Fruit fly (Drosophila melanogaster) whole organism, embryonic: ENCODE results near the gene CG9673.

ENCODE experiments used
- ATbp ChIP-seq: fragments of 200-800 bp; sonication (Bioruptor generic); optimal IDR thresholded peaks from 2 replicates; lab custom pipeline; 2017; ENCODE audit warnings: missing biosample characterization, mild to moderate bottlenecking, missing genetic modification characterization, missing genetic modification reagents
- Asciz ChIP-seq: fragments of 200-800 bp; sonication (Bioruptor generic); optimal IDR thresholded peaks from 2 replicates; lab custom pipeline; 2017; ENCODE audit warnings: missing biosample characterization, mild to moderate bottlenecking, missing genetic modification characterization, missing genetic modification reagents
- Atf3 ChIP-seq: fragments of 200-800 bp; sonication (Bioruptor generic); optimal IDR thresholded peaks from 3 replicates; lab custom pipeline; 2016; ENCODE audit warnings: missing biosample characterization, missing genetic modification characterization
- CG10431 ChIP-seq: fragments of 200-800 bp; sonication (Bioruptor generic); optimal IDR thresholded peaks from 3 replicates; lab custom pipeline; 2018; ENCODE audit warnings: missing biosample characterization, mild to moderate bottlenecking, missing genetic modification characterization
- CG10543 ChIP-seq: fragments of 200-800 bp; sonication (Bioruptor generic); optimal IDR thresholded peaks from 3 replicates; lab custom pipeline; 2017; ENCODE audit warnings: missing biosample characterization, mild to moderate bottlenecking, missing genetic modification characterization, moderate library complexity
- CG11696 ChIP-seq: fragments of 200-800 bp; sonication (Bioruptor generic); IDR thresholded peaks from 2 replicates; pipeline ENCODE4 v1.3.6; 2022; ENCODE audit warnings: missing biosample characterization, missing genetic modification characterization
- CG11723 ChIP-seq: fragments of 200-800 bp; sonication (Bioruptor generic); optimal IDR thresholded peaks from 2 replicates; lab custom pipeline; 2017; ENCODE audit warnings: missing biosample characterization, mild to moderate bottlenecking, missing genetic modification characterization
- CG12659 ChIP-seq: fragments of 200-800 bp; sonication (Bioruptor generic); optimal IDR thresholded peaks from 3 replicates; lab custom pipeline; 2017; ENCODE audit warnings: mild to moderate bottlenecking, missing biosample characterization, missing genetic modification reagents, missing genetic modification characterization
- CG14667 ChIP-seq: fragments of 200-800 bp; sonication (Bioruptor generic); IDR thresholded peaks from 2 replicates; pipeline ENCODE4 v1.3.6; 2022; ENCODE audit warnings: missing biosample characterization, missing genetic modification characterization
- CG14710 ChIP-seq: fragments of 200-800 bp; sonication (Bioruptor generic); optimal IDR thresholded peaks from 3 replicates; lab custom pipeline; 2019; ENCODE audit warnings: missing biosample characterization, mild to moderate bottlenecking, missing genetic modification characterization, moderate library complexity
- CG14965 ChIP-seq: fragments of 200-800 bp; sonication (Bioruptor generic); optimal IDR thresholded peaks from 2 replicates; lab custom pipeline; 2016; ENCODE audit warnings: missing biosample characterization, missing genetic modification characterization, borderline replicate concordance
- CG15073 ChIP-seq: fragments of 200-800 bp; sonication (Bioruptor generic); optimal IDR thresholded peaks from 2 replicates; lab custom pipeline; 2016; ENCODE audit warnings: missing biosample characterization, missing genetic modification characterization
- CG2199 ChIP-seq: fragments of 200-800 bp; sonication (Bioruptor generic); IDR thresholded peaks from 3 replicates; pipeline ENCODE4 v1.3.6; 2022; ENCODE audit warnings: missing biosample characterization, missing genetic modification characterization
- CG2712 ChIP-seq: fragments of 200-800 bp; optimal IDR thresholded peaks from 3 replicates; lab custom pipeline; 2019; ENCODE audit warnings: missing biosample characterization, mild to moderate bottlenecking, missing genetic modification characterization, moderate library complexity
- CG34224 ChIP-seq: fragments of 200-800 bp; sonication (Bioruptor generic); IDR thresholded peaks from 3 replicates; pipeline ENCODE4 v1.3.6; 2022; ENCODE audit warnings: missing biosample characterization, missing genetic modification characterization; ENCODE audit not compliant: partially characterized antibody
- CG4328 ChIP-seq: fragments of 200-800 bp; sonication (Bioruptor generic); optimal IDR thresholded peaks from 3 replicates; lab custom pipeline; 2017; ENCODE audit warnings: missing biosample characterization, missing genetic modification reagents, missing genetic modification characterization
- CG43689 ChIP-seq: fragments of 200-800 bp; sonication (Bioruptor generic); IDR thresholded peaks from 2 replicates; pipeline ENCODE4 v1.3.6; 2022; ENCODE audit warnings: missing biosample characterization, missing genetic modification characterization
- CG4617 ChIP-seq: fragments of 200-800 bp; sonication (Bioruptor generic); optimal IDR thresholded peaks from 3 replicates; lab custom pipeline; 2016; ENCODE audit warnings: missing biosample characterization, missing genetic modification characterization, borderline replicate concordance
- CG6175 ChIP-seq: fragments of 200-800 bp; sonication (Bioruptor generic); IDR thresholded peaks from 3 replicates; pipeline ENCODE4 v1.3.6; 2022; ENCODE audit warnings: missing biosample characterization, missing genetic modification characterization
- CG8924 ChIP-seq: fragments of 200-800 bp; optimal IDR thresholded peaks from 3 replicates; lab custom pipeline; 2019; ENCODE audit warnings: missing biosample characterization, mild to moderate bottlenecking, missing genetic modification characterization, moderate library complexity
- CTCF ChIP-seq: fragments of 200-800 bp; sonication (Bioruptor generic); optimal IDR thresholded peaks from 2 replicates; lab custom pipeline; 2017; ENCODE audit warnings: missing biosample characterization, mild to moderate bottlenecking, missing genetic modification characterization, moderate library complexity
- Camta ChIP-seq: fragments of 200-800 bp; sonication (Bioruptor generic); optimal IDR thresholded peaks from 2 replicates; lab custom pipeline; 2016; ENCODE audit warnings: missing biosample characterization, missing genetic modification characterization
- Dbx ChIP-seq: fragments of 200-800 bp; sonication (Bioruptor generic); IDR thresholded peaks from 3 replicates; pipeline ENCODE4 v1.3.6; 2022; ENCODE audit warnings: missing biosample characterization, missing genetic modification characterization
- Doc3 ChIP-seq: fragments of 200-800 bp; sonication (Bioruptor generic); IDR thresholded peaks from 3 replicates; pipeline ENCODE4 v1.3.6; 2022; ENCODE audit warnings: missing biosample characterization, missing genetic modification characterization; ENCODE audit not compliant: partially characterized antibody
- Dref ChIP-seq: fragments of 200-800 bp; sonication (Bioruptor generic); IDR thresholded peaks from 2 replicates; pipeline ENCODE4 v1.3.6; 2022; ENCODE audit warnings: missing biosample characterization, missing genetic modification characterization
- Gug ChIP-seq: fragments of 200-800 bp; sonication (Bioruptor generic); IDR thresholded peaks from 4 replicates; pipeline ENCODE4 v1.3.6; 2022; ENCODE audit warnings: missing biosample characterization, missing genetic modification characterization
- H2.0 ChIP-seq: fragments of 200-800 bp; sonication (Bioruptor generic); IDR thresholded peaks from 2 replicates; pipeline ENCODE4 v1.3.6; 2022; ENCODE audit warnings: missing biosample characterization, missing genetic modification characterization
- HmgD ChIP-seq: fragments of 200-800 bp; sonication (Bioruptor generic); optimal IDR thresholded peaks from 3 replicates; lab custom pipeline; 2016; ENCODE audit warnings: missing biosample characterization, missing genetic modification characterization
- Lpt ChIP-seq: fragments of >200 bp; optimal IDR thresholded peaks from 2 replicates; lab custom pipeline; 2018; ENCODE audit warnings: missing biosample characterization, missing genetic modification characterization
- PHDP ChIP-seq: fragments of 200-800 bp; sonication (Bioruptor generic); optimal IDR thresholded peaks from 3 replicates; lab custom pipeline; 2018; ENCODE audit warnings: missing biosample characterization, mild to moderate bottlenecking, missing genetic modification characterization, moderate library complexity
- Sin3A ChIP-seq: fragments of >200 bp; optimal IDR thresholded peaks from 2 replicates; lab custom pipeline; 2018
- ab ChIP-seq: fragments of 200-800 bp; sonication (Bioruptor generic); optimal IDR thresholded peaks from 2 replicates; lab custom pipeline; 2016; ENCODE audit warnings: missing biosample characterization, missing genetic modification characterization
- al ChIP-seq: fragments of 200-800 bp; sonication (Bioruptor generic); IDR thresholded peaks from 2 replicates; pipeline ENCODE4 v1.3.6; 2022; ENCODE audit warnings: missing biosample characterization, missing genetic modification characterization
- ash1 ChIP-seq: fragments of 200-800 bp; sonication (Bioruptor generic); optimal IDR thresholded peaks from 2 replicates; lab custom pipeline; 2018; ENCODE audit warnings: missing biosample characterization, mild to moderate bottlenecking, missing genetic modification characterization
- bab2 ChIP-seq: fragments of 200-800 bp; sonication (Bioruptor generic); optimal IDR thresholded peaks from 2 replicates; lab custom pipeline; 2016; ENCODE audit warnings: missing biosample characterization, missing genetic modification characterization
- bbx ChIP-seq: fragments of 200-800 bp; sonication (Bioruptor generic); IDR thresholded peaks from 2 replicates; pipeline ENCODE4 v1.3.6; 2022; ENCODE audit warnings: missing biosample characterization, missing genetic modification characterization; ENCODE audit not compliant: partially characterized antibody
- jumu ChIP-seq: fragments of 200-800 bp; sonication (Bioruptor generic); optimal IDR thresholded peaks from 3 replicates; lab custom pipeline; 2016; ENCODE audit warnings: missing biosample characterization, missing genetic modification characterization
- kah ChIP-seq: fragments of 200-800 bp; sonication (Bioruptor generic); optimal IDR thresholded peaks from 2 replicates; lab custom pipeline; 2018; ENCODE audit warnings: missing biosample characterization, mild to moderate bottlenecking, missing genetic modification characterization
- ken ChIP-seq: fragments of 200-800 bp; sonication (Bioruptor generic); IDR thresholded peaks from 3 replicates; pipeline ENCODE4 v1.3.6; 2022; ENCODE audit warnings: missing biosample characterization, missing genetic modification characterization
- klu ChIP-seq: fragments of 200-800 bp; sonication (Bioruptor generic); IDR thresholded peaks from 2 replicates; pipeline ENCODE4 v1.3.6; 2022; ENCODE audit warnings: missing biosample characterization, missing genetic modification characterization
- lola ChIP-seq, 3 experiments: fragments of >200 bp in 2 of 3; fragments of 200-800 bp in 1 of 3; sonication (Bioruptor generic) in 1 of 3; optimal IDR thresholded peaks; 2 replicates each; lab custom pipeline; 2017 to 2019; ENCODE audit warnings: missing biosample characterization in 3 of 3, missing genetic modification characterization in 3 of 3, mild to moderate bottlenecking in 1 of 3, moderate library complexity in 1 of 3
- mld ChIP-seq: fragments of 200-800 bp; sonication (Bioruptor generic); IDR thresholded peaks from 3 replicates; pipeline ENCODE4 v1.3.6; 2022; ENCODE audit warnings: missing biosample characterization, missing genetic modification characterization; ENCODE audit not compliant: partially characterized antibody
- nerfin-1 ChIP-seq: fragments of 200-800 bp; sonication (Bioruptor generic); optimal IDR thresholded peaks from 3 replicates; lab custom pipeline; 2019; ENCODE audit warnings: missing biosample characterization, mild to moderate bottlenecking, missing genetic modification characterization, moderate library complexity
- nmo ChIP-seq: fragments of 200-800 bp; sonication (Bioruptor generic); optimal IDR thresholded peaks from 2 replicates; lab custom pipeline; 2018; ENCODE audit warnings: missing biosample characterization, mild to moderate bottlenecking, missing genetic modification characterization, moderate library complexity
- pfk ChIP-seq: fragments of 200-800 bp; sonication (Bioruptor generic); optimal IDR thresholded peaks from 2 replicates; lab custom pipeline; 2018; ENCODE audit warnings: missing biosample characterization, mild to moderate bottlenecking, missing genetic modification characterization, moderate library complexity
- phol ChIP-seq: fragments of 200-800 bp; sonication (Bioruptor generic); optimal IDR thresholded peaks from 3 replicates; lab custom pipeline; 2018; ENCODE audit warnings: missing biosample characterization, mild to moderate bottlenecking, missing genetic modification characterization, moderate library complexity
- schlank ChIP-seq: fragments of 200-800 bp; sonication (Bioruptor generic); optimal IDR thresholded peaks from 2 replicates; lab custom pipeline; 2018; ENCODE audit warnings: missing biosample characterization, mild to moderate bottlenecking, missing genetic modification characterization
- tio ChIP-seq: fragments of 200-800 bp; sonication (Bioruptor generic); optimal IDR thresholded peaks from 2 replicates; lab custom pipeline; 2017; ENCODE audit warnings: missing biosample characterization, missing genetic modification characterization, inconsistent platforms
- unc-4 ChIP-seq: fragments of 200-800 bp; sonication (Bioruptor generic); IDR thresholded peaks from 2 replicates; pipeline ENCODE4 v1.3.6; 2022; ENCODE audit warnings: missing biosample characterization, missing genetic modification characterization; ENCODE audit not compliant: partially characterized antibody
- zf30C ChIP-seq: fragments of 200-800 bp; sonication (Bioruptor generic); optimal IDR thresholded peaks from 3 replicates; lab custom pipeline; 2018; ENCODE audit warnings: missing biosample characterization, mild to moderate bottlenecking, missing genetic modification characterization
- zfh1 ChIP-seq: fragments of 200-800 bp; sonication (Bioruptor generic); IDR thresholded peaks from 3 replicates; pipeline ENCODE4 v1.3.6; 2022; ENCODE audit warnings: missing biosample characterization, missing genetic modification characterization

CG9673 gene

DNA sequence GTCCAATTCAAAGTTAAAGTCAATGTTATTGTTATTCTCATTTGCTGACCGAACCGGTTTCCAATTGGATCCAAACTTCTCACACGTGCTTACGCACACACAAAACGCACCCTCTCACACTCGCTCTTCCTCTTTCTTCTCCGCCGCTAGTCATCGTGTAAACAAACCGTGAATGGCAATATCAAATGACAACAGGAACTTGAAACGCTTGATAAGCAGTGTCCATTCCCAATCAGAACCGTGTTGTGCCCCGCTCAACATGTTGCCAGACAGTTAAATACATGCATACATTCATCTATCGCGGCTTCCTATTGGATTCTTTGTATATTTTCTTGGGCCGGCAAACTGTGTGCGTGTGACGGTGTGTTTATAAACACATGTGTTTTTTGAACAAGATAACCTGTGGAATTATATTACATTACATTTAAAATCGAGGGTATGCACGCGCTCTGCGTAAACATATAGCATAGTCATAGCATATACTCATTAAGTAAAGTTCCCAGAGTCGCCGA, 47.9 kb downstream of the CG9673 start (continued):
- TF ChIP-seq CG11723 (GFP tag; lab: Kevin White, UChicago) (no peak), jumu (GFP tag; lab: Kevin White, UChicago) (no peak), mld (GFP tag; lab: Robert Waterston, UW) (no peak), unc-4 (GFP tag; lab: Robert Waterston, UW) (no peak), pfk (GFP tag; lab: Kevin White, UChicago) (no peak), ash1 (GFP tag; lab: Kevin White, UChicago) (no peak), Asciz (no peak), Lpt (no peak), CG10431 (GFP tag; lab: Kevin White, UChicago) (no peak), CG2712 (tag; lab: Kevin White, UChicago) (peak; percentile 45), CG4617 (GFP tag; lab: Kevin White, UChicago) (no peak), HmgD (GFP tag; lab: Kevin White, UChicago) (peak; percentile 2), CG4328 (GFP tag; lab: Kevin White, UChicago) (no peak), Camta (GFP tag; lab: Kevin White, UChicago) (no peak), CG6175 (GFP tag; lab: Robert Waterston, UW) (no peak), phol (no peak), CG10543 (GFP tag; lab: Kevin White, UChicago) (peak; percentile 75), CG14965 (GFP tag; lab: Kevin White, UChicago) (no peak), tio (GFP tag; lab: Kevin White, UChicago) (no peak), schlank (no peak), CG11696 (GFP tag; lab: Robert Waterston, UW) (no peak), Dref (GFP tag; lab: Robert Waterston, UW) (no peak), Sin3A (lab: Kevin White, UChicago) (no peak), CG43689 (GFP tag; lab: Robert Waterston, UW) (no peak), bab2 (peak; percentile 2), CG15073 (GFP tag; lab: Kevin White, UChicago) (no peak), klu (GFP tag; lab: Robert Waterston, UW) (no peak), Gug (GFP tag; lab: Robert Waterston, UW) (no peak), bbx (GFP tag; lab: Robert Waterston, UW) (no peak), Doc3 (GFP tag; lab: Robert Waterston, UW) (no peak), Atf3 (no peak), CG12659 (no peak), CG14710 (tag; lab: Kevin White, UChicago) (no peak), ken (GFP tag; lab: Robert Waterston, UW) (no peak), H2.0 (GFP tag; lab: Robert Waterston, UW) (no peak), Dbx (no peak), nerfin-1 (tag; lab: Kevin White, UChicago) (peak; percentile 5), zf30C (GFP tag; lab: Kevin White, UChicago) (no peak), nmo (GFP tag; lab: Kevin White, UChicago) (no peak), CG8924 (tag; lab: Kevin White, UChicago) (peak; percentile 25), al (no peak), CG34224 (GFP tag; lab: Robert Waterston, UW) (no peak; the same call in 2 of the 3 replicates), CTCF (GFP tag; lab: Kevin White, UChicago) (no peak), ATbp (GFP tag; lab: Kevin White, UChicago) (no peak), lola (GFP tag; optimal IDR thresholded peaks at IDR 0.05; lab: Kevin White, UChicago) (no peak), PHDP (tag; lab: Kevin White, UChicago) (no peak), zfh1 (GFP tag; lab: Robert Waterston, UW) (no peak), CG14667 (GFP tag; lab: Robert Waterston, UW) (no peak), kah (GFP tag; lab: Kevin White, UChicago) (peak; percentile 63), ab (GFP tag; lab: Kevin White, UChicago) (no peak), CG2199 (GFP tag; lab: Robert Waterston, UW) (peak; percentile 57; the same call in 2 of the 3 replicates)
